Fruit fly (Drosophila melanogaster): ENCODE data around the gene CG18731.

CG18731 gene

dm6 chr3R:29773833-29774324 lies 49.1 kb downstream of the CG18731 start (continued):
- TF ChIP-seq Meics (GFP tag; optimal IDR thresholded peaks at IDR 0.05) (peak; percentile 76), CG2120 (GFP tag; optimal IDR thresholded peaks at IDR 0.05) (peak; percentile 92), CG3838 (GFP tag; optimal IDR thresholded peaks at IDR 0.05) (no peak), CG32532 (GFP tag; IDR thresholded peaks at IDR 0.05) (peak; percentile 82), cwo (GFP tag; optimal IDR thresholded peaks at IDR 0.05) (peak; percentile 76), Atf3 (GFP tag; optimal IDR thresholded peaks at IDR 0.05) (peak; percentile 42), bab2 (GFP tag; optimal IDR thresholded peaks at IDR 0.05) (peak; percentile 76), CG17361 (GFP tag; IDR thresholded peaks at IDR 0.05) (peak; percentile 80), eve (GFP tag; optimal IDR thresholded peaks at IDR 0.05) (peak in 1 of 2 experiments; percentile 96), Max (GFP tag; optimal IDR thresholded peaks at IDR 0.05) (peak; percentile 57), wdn (GFP tag; IDR thresholded peaks at IDR 0.05) (peak; percentile 56), CG10565 (GFP tag; optimal IDR thresholded peaks at IDR 0.05) (no peak), yki (optimal IDR thresholded peaks at IDR 0.05) (no peak), Jarid2 (GFP tag; optimal IDR thresholded peaks at IDR 0.05) (peak; percentile 45), ap (GFP tag; IDR thresholded peaks at IDR 0.05) (peak; percentile 51), fd96Cb (tag; optimal IDR thresholded peaks at IDR 0.05) (peak; percentile 68), oc (tag; optimal IDR thresholded peaks at IDR 0.05) (peak; percentile 38), CG2129 (GFP tag; IDR thresholded peaks at IDR 0.05; ENCODE audit: partially characterized antibody) (no peak), corto (GFP tag; optimal IDR thresholded peaks at IDR 0.05) (no peak), Bdp1 (GFP tag; optimal IDR thresholded peaks at IDR 0.05) (peak; percentile 54), ash1 (GFP tag; optimal IDR thresholded peaks at IDR 0.05) (no peak), Lim3 (GFP tag; IDR thresholded peaks at IDR 0.05) (no peak), Aef1 (GFP tag; IDR thresholded peaks at IDR 0.05) (peak; percentile 73), tna (GFP tag; IDR thresholded peaks at IDR 0.05; ENCODE audit: partially characterized antibody) (no peak), pros (GFP tag; optimal IDR thresholded peaks at IDR 0.05) (no peak), chm (GFP tag; IDR thresholded peaks at IDR 0.05) (peak; percentile 53; the same call in 1 of the 2 replicates), run (tag; optimal IDR thresholded peaks at IDR 0.05) (no peak), CG8281 (tag; optimal IDR thresholded peaks at IDR 0.05) (peak; percentile 59), gsb (GFP tag; IDR thresholded peaks at IDR 0.05) (peak; percentile 74), CG9215 (GFP tag; IDR thresholded peaks at IDR 0.05) (peak; percentile 82), Dip2 (GFP tag; IDR thresholded peaks at IDR 0.05) (0 out of 2 replicates have a peak, but pooled peaks have one; percentile 10), emc (GFP tag; optimal IDR thresholded peaks at IDR 0.05) (peak; percentile 68), CG11085 (GFP tag; IDR thresholded peaks at IDR 0.05) (0 out of 2 replicates have a peak, but pooled peaks have one; percentile 28), Ravus (GFP tag; IDR thresholded peaks at IDR 0.05) (no peak), bigmax (GFP tag; optimal IDR thresholded peaks at IDR 0.05) (no peak), nau (GFP tag; optimal IDR thresholded peaks at IDR 0.05) (no peak), CG10654 (GFP tag; optimal IDR thresholded peaks at IDR 0.05) (peak; percentile 38), CG14860 (GFP tag; IDR thresholded peaks at IDR 0.05; ENCODE audit: partially characterized antibody) (no peak), CG10959 (GFP tag; IDR thresholded peaks at IDR 0.05) (peak; percentile 46), Ets65A (GFP tag) (peak; percentile 98), Lhr (GFP tag; optimal IDR thresholded peaks at IDR 0.05) (no peak), tll (GFP tag; optimal IDR thresholded peaks at IDR 0.05) (peak in 1 of 2 experiments; percentile 8), CG4360 (GFP tag; IDR thresholded peaks at IDR 0.05) (no peak), nerfin-1 (tag; optimal IDR thresholded peaks at IDR 0.05) (no peak), CTCF (GFP tag; optimal IDR thresholded peaks at IDR 0.05) (no peak), kay (GFP tag; optimal IDR thresholded peaks at IDR 0.05) (peak; percentile 89), CG4707 (GFP tag; optimal IDR thresholded peaks at IDR 0.05) (no peak), CG10267 (tag; optimal IDR thresholded peaks at IDR 0.05) (no peak), PHDP (tag; optimal IDR thresholded peaks at IDR 0.05) (peak; percentile 74), D19A (tag; optimal IDR thresholded peaks at IDR 0.05) (peak; percentile 98), CG12104 (GFP tag; optimal IDR thresholded peaks at IDR 0.05) (peak; percentile 64), rib (GFP tag; IDR thresholded peaks at IDR 0.05) (peak; percentile 56)

All from whole organism, embryonic.